Fruit fly (Drosophila melanogaster) whole organism, wandering third instar larva: ENCODE results near the gene ZnT63C.
A peak's percentile ranks its signal among the peaks of the same experiment; 100 is the strongest.

Source experiments
- CG32264 ChIP-seq: fragments of 200-800 bp; sonication (Bioruptor generic); optimal IDR thresholded peaks from 2 replicates; lab custom pipeline; 2016; ENCODE audit warnings: missing biosample characterization, missing genetic modification characterization
- CG9705 ChIP-seq: fragments of 200-800 bp; sonication (Bioruptor generic); optimal IDR thresholded peaks from 2 replicates; lab custom pipeline; 2018; ENCODE audit warnings: missing biosample characterization, mild to moderate bottlenecking, missing genetic modification characterization
- Dfd ChIP-seq: fragments of >200 bp; optimal IDR thresholded peaks from 2 replicates; lab custom pipeline; 2017; ENCODE audit warnings: missing biosample characterization, missing genetic modification characterization
- GATAd ChIP-seq: sonication (Bioruptor generic); optimal IDR thresholded peaks from 2 replicates; lab custom pipeline; 2016; ENCODE audit warnings: missing biosample characterization, missing genetic modification characterization
- HLH106 ChIP-seq: fragments of 200-800 bp; optimal IDR thresholded peaks from 3 replicates; lab custom pipeline; 2019; ENCODE audit warnings: missing biosample characterization, mild to moderate bottlenecking, missing genetic modification characterization, moderate library complexity
- Hnf4 ChIP-seq: fragments of 200-800 bp; sonication (Bioruptor generic); optimal IDR thresholded peaks from 2 replicates; lab custom pipeline; 2016; ENCODE audit warnings: missing biosample characterization, mild to moderate bottlenecking, missing genetic modification characterization
- Hr78 ChIP-seq: fragments of >200 bp; optimal IDR thresholded peaks from 2 replicates; lab custom pipeline; 2017; ENCODE audit warnings: missing biosample characterization, missing genetic modification characterization
- Hr83 ChIP-seq: fragments of 200-300 bp; sonication (Bioruptor generic); optimal IDR thresholded peaks from 2 replicates; lab custom pipeline; 2016; ENCODE audit warnings: missing biosample characterization, mild to moderate bottlenecking, missing genetic modification characterization, moderate library complexity; ENCODE audit not compliant: poor library complexity, severe bottlenecking
- Mio ChIP-seq: sonication (Bioruptor generic); optimal IDR thresholded peaks from 2 replicates; lab custom pipeline; 2016; ENCODE audit warnings: missing biosample characterization, missing genetic modification characterization
- OdsH ChIP-seq: fragments of 200-800 bp; sonication (Bioruptor generic); optimal IDR thresholded peaks from 2 replicates; lab custom pipeline; 2016; ENCODE audit warnings: missing biosample characterization, mild to moderate bottlenecking, missing genetic modification characterization
- Rel ChIP-seq, 2 experiments: fragments of 200-800 bp; sonication (Bioruptor generic) in 1 of 2; optimal IDR thresholded peaks; 2 replicates in 1 of 2; 3 replicates in 1 of 2; lab custom pipeline; 2016 to 2019; ENCODE audit warnings: mild to moderate bottlenecking in 2 of 2, missing biosample characterization in 2 of 2, missing genetic modification characterization in 2 of 2, moderate library complexity in 1 of 2
- Sp1 ChIP-seq: fragments of 200-800 bp; sonication (Bioruptor generic); optimal IDR thresholded peaks from 3 replicates; lab custom pipeline; 2019; ENCODE audit warnings: missing biosample characterization, mild to moderate bottlenecking, missing genetic modification characterization, moderate library complexity
- Vsx2 ChIP-seq: fragments of 200-300, 225-300 bp; sonication (Bioruptor generic); optimal IDR thresholded peaks from 2 replicates; lab custom pipeline; 2018; ENCODE audit warnings: missing biosample characterization, missing genetic modification characterization; ENCODE audit not compliant: partially characterized antibody
- br ChIP-seq: fragments of 200-800 bp; sonication (Bioruptor generic); optimal IDR thresholded peaks from 2 replicates; lab custom pipeline; 2016; ENCODE audit warnings: missing biosample characterization, missing genetic modification characterization
- brk ChIP-seq: fragments of 200-800 bp; sonication (Bioruptor generic); optimal IDR thresholded peaks from 2 replicates; lab custom pipeline; 2016; ENCODE audit warnings: missing biosample characterization, mild to moderate bottlenecking, missing genetic modification characterization
- dsf ChIP-seq: sonication (Bioruptor generic); optimal IDR thresholded peaks from 2 replicates; lab custom pipeline; 2016; ENCODE audit warnings: missing biosample characterization, missing genetic modification characterization, borderline replicate concordance
- ey ChIP-seq: fragments of 200-800 bp; sonication (Bioruptor generic); optimal IDR thresholded peaks from 2 replicates; lab custom pipeline; 2016; ENCODE audit warnings: missing biosample characterization, missing genetic modification characterization
- foxo ChIP-seq, 2 experiments: fragments of 200-800 bp; sonication (Bioruptor generic); optimal IDR thresholded peaks; 2 replicates in 1 of 2; 3 replicates in 1 of 2; lab custom pipeline; 2016 to 2017; ENCODE audit warnings: missing biosample characterization in 2 of 2, missing genetic modification characterization in 2 of 2
- fru ChIP-seq: fragments of 200-800 bp; sonication (Bioruptor generic); optimal IDR thresholded peaks from 3 replicates; lab custom pipeline; 2016; ENCODE audit warnings: missing biosample characterization, mild to moderate bottlenecking, missing genetic modification characterization
- jim ChIP-seq: fragments of 175-275, 200-325 bp; sonication (Bioruptor generic); optimal IDR thresholded peaks from 2 replicates; lab custom pipeline; 2016; ENCODE audit warnings: missing biosample characterization, mild to moderate bottlenecking, missing genetic modification characterization
- psq ChIP-seq: fragments of 200-800 bp; sonication (Bioruptor generic); optimal IDR thresholded peaks from 3 replicates; lab custom pipeline; 2017; ENCODE audit warnings: missing biosample characterization, mild to moderate bottlenecking, missing genetic modification characterization, moderate library complexity
- rgr ChIP-seq: fragments of 200-800 bp; sonication (Bioruptor generic); optimal IDR thresholded peaks from 3 replicates; lab custom pipeline; 2016; ENCODE audit warnings: missing biosample characterization, mild to moderate bottlenecking, missing genetic modification characterization
- sv ChIP-seq: fragments of 200-800 bp; sonication (Bioruptor generic); optimal IDR thresholded peaks from 3 replicates; lab custom pipeline; 2016; ENCODE audit warnings: missing biosample characterization, missing genetic modification characterization
- tai ChIP-seq: sonication (Bioruptor generic); optimal IDR thresholded peaks from 2 replicates; lab custom pipeline; 2016; ENCODE audit warnings: missing biosample characterization, missing genetic modification characterization

The ZnT63C gene

dm6 chr3L:3343260-3343659, 39.8 kb downstream of the ZnT63C start (continued):
- TF ChIP-seq dsf, result peak; percentile 19
- peak in 1 of 2 experiments; percentile 85 for TF ChIP-seq foxo (GFP tag; optimal IDR thresholded peaks at IDR 0.05; lab: Kevin White, UChicago)
- no peak for TF ChIP-seq GATAd (GFP tag; lab: Kevin White, UChicago)
- TF ChIP-seq HLH106, result peak; percentile 78

dm6 chr3L:3344528-3344927, 41.0 kb downstream of the ZnT63C start:
- no peak for TF ChIP-seq Hnf4 (GFP tag; lab: Kevin White, UChicago)
- TF ChIP-seq brk, result peak; percentile 15
- TF ChIP-seq foxo (GFP tag; optimal IDR thresholded peaks at IDR 0.05; lab: Kevin White, UChicago), result peak in 1 of 2 experiments; percentile 1
- peak; percentile 5 for TF ChIP-seq fru (GFP tag; lab: Kevin White, UChicago)

- TF ChIP-seq foxo (GFP tag; optimal IDR thresholded peaks at IDR 0.05; lab: Kevin White, UChicago) (no peak), Rel (GFP tag; optimal IDR thresholded peaks at IDR 0.05; lab: Kevin White, UChicago) (no peak), Rel (tag; optimal IDR thresholded peaks at IDR 0.05; lab: Kevin White, UChicago) (no peak)
Measured at dm6 chr3L:3346294-3346693, 42.8 kb downstream of the ZnT63C start.

DNA sequence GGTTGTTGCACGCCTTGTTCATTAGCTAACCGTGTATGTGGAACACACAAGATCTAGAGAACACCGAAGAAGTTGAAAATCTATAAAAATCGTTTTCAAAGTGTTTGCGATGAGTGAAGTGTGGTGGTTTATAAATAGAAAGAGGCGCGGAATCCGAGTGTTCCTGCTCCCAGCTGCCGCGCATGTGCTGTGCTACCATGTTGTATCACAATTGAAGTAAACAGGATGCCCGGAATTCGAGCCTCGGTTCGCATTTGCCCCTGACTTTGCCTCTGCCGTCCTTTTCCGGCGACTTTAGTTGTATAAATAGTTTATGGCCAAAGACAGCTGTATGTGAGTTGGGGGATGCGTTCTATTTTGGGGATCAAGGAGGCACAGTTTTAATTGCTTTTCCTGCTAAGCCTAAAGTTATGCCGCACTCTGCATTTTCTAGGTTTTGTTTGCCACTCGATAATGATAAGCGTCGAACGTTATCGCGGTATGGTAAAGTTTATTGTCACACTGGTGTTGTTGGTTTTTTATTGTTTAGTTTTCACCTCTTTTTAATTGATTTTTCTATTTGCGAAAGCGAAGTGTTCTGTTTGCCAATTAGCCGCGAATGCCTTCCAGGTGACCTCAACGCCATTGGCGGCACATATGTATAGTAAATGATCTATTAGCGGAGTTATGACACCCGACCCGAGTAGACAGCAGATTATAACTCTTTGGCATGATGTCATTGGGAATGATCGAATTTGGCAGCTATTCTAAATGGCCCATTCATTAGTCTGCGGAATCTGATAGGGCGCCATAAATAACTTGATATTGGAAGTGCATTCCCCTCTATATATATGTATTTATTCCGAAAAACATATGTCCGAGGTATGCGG, 45.7 kb downstream of the ZnT63C start:
- TF ChIP-seq Sp1 (peak; percentile 20), tai (GFP tag; lab: Kevin White, UChicago) (no peak)

- TF ChIP-seq jim (GFP tag; lab: Kevin White, UChicago) (no peak), GATAd (GFP tag; lab: Kevin White, UChicago) (no peak), Rel (GFP tag; optimal IDR thresholded peaks at IDR 0.05; lab: Kevin White, UChicago) (no peak), Rel (tag; optimal IDR thresholded peaks at IDR 0.05; lab: Kevin White, UChicago) (peak; percentile 85)
Measured at dm6 chr3L:3349825-3350123, 46.3 kb downstream of the ZnT63C start.

DNA sequence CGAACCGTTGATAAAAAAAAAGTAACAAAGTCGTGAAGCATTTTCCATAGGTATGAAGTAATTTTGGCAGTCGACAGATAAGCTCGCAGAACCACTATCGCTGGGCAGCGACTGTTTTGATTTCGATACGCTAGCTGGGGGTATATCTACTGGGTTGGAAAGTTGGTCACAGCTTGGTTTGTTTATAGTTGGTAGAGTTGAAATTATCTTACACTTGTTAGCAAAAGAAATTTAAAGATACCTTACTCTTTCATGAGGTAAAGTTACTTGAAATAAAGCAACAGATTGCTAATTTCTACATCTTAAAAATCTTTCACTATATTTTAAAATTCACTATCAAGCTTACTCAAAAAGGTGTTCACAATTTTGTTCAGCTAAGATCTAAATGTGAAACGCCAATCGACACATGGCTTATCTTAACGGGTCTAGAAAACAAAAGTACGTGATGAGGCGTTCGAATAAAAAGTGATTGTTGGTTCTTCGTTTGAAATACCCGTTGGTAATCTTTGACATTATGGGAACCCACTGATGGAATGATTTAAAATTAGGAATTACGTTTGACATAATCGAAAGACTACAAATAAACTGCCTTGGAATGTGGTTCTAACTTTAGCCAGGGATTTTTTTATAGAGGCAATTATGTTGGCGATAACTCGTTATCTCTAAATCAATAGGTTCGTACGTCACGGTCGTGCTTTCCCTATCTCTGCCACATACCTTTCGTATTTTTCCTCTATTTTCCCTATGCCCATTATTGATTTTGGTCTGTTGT, 47.2 kb downstream of the ZnT63C start:
- TF ChIP-seq psq (GFP tag; lab: Kevin White, UChicago), result no peak
- peak; percentile 53 for TF ChIP-seq rgr (GFP tag; lab: Kevin White, UChicago)
- TF ChIP-seq Mio (GFP tag; lab: Kevin White, UChicago), result no peak
- peak; percentile 21 for TF ChIP-seq OdsH (GFP tag; lab: Kevin White, UChicago)
- TF ChIP-seq br (GFP tag; lab: Kevin White, UChicago), result peak; percentile 28
- no peak for TF ChIP-seq CG32264 (GFP tag; lab: Kevin White, UChicago)
- TF ChIP-seq sv (GFP tag; lab: Kevin White, UChicago), result no peak
- peak; percentile 60 for TF ChIP-seq ey (GFP tag; lab: Kevin White, UChicago)
- peak; percentile 61 for TF ChIP-seq fru (GFP tag; lab: Kevin White, UChicago)
- no peak for TF ChIP-seq Rel (GFP tag; optimal IDR thresholded peaks at IDR 0.05; lab: Kevin White, UChicago)
- TF ChIP-seq Rel (tag; optimal IDR thresholded peaks at IDR 0.05; lab: Kevin White, UChicago), result peak; percentile 10
- no peak for TF ChIP-seq CG9705 (GFP tag; lab: Kevin White, UChicago)
- no peak for TF ChIP-seq Dfd (GFP tag; lab: Kevin White, UChicago)

- TF ChIP-seq psq (GFP tag; lab: Kevin White, UChicago) (no peak), Hr83 (GFP tag; lab: Kevin White, UChicago) (no peak), sv (GFP tag; lab: Kevin White, UChicago) (no peak), Hr78 (GFP tag; lab: Kevin White, UChicago) (no peak), Hnf4 (GFP tag; lab: Kevin White, UChicago) (no peak), rgr (GFP tag; lab: Kevin White, UChicago) (no peak), OdsH (GFP tag; lab: Kevin White, UChicago) (no peak), CG32264 (GFP tag; lab: Kevin White, UChicago) (no peak), ey (GFP tag; lab: Kevin White, UChicago) (no peak), brk (no peak), Vsx2 (no peak)
Measured at dm6 chr3L:3351814-3352359, 48.4 kb downstream of the ZnT63C start.
